Worm (Caenorhabditis elegans): ENCODE data around the gene Y50D7A.8.

Gene Y50D7A.8

ce11 chrIII:343141-343345 is at the start of gene Y50D7A.8:
TSS of gene Y50D7A.8 (minus strand) at chrIII:343241.
- TF ChIP-seq unc-39 (tag; optimal IDR thresholded peaks at IDR 0.05) (no peak), gmeb-1 (tag; optimal IDR thresholded peaks at IDR 0.05) (no peak), sem-4 (tag; optimal IDR thresholded peaks at IDR 0.05) (no peak), elt-3 (tag; optimal IDR thresholded peaks at IDR 0.05) (no peak), unc-55 (GFP tag; optimal IDR thresholded peaks at IDR 0.05) (no peak), nhr-10 (tag; optimal IDR thresholded peaks at IDR 0.05) (no peak), ztf-4 (tag; optimal IDR thresholded peaks at IDR 0.05) (no peak), nhr-23 (tag; optimal IDR thresholded peaks at IDR 0.05) (no peak), nhr-129 (tag; optimal IDR thresholded peaks at IDR 0.05) (no peak)

ce11 chrIII:385068-385467 is 42.0 kb upstream of the Y50D7A.8 start:
- TF ChIP-seq nhr-129 (tag; optimal IDR thresholded peaks at IDR 0.05) (peak; percentile 32), ZK546.5 (tag; optimal IDR thresholded peaks at IDR 0.05) (no peak)

- no peak for TF ChIP-seq lsy-2 (tag; optimal IDR thresholded peaks at IDR 0.05)
- TF ChIP-seq snpc-4 (tag; optimal IDR thresholded peaks at IDR 0.05): no peak
- TF ChIP-seq elt-3 (tag; optimal IDR thresholded peaks at IDR 0.05): no peak
- no peak for TF ChIP-seq egl-27 (tag; optimal IDR thresholded peaks at IDR 0.05)
- no peak for TF ChIP-seq ztf-1 (GFP tag; conservative IDR thresholded peaks at IDR 0.05)
Measured at ce11 chrIII:382470-382869, 39.4 kb upstream of the Y50D7A.8 start, which contains the start of gene K10F12.7. TSS of gene K10F12.7 (minus strand) at chrIII:382570.

- no peak for TF ChIP-seq mbf-1 (tag; optimal IDR thresholded peaks at IDR 0.05)
- no peak for TF ChIP-seq unc-39 (tag; optimal IDR thresholded peaks at IDR 0.05)
- TF ChIP-seq sma-3 (GFP tag; optimal IDR thresholded peaks at IDR 0.05): no peak
- no peak for TF ChIP-seq nhr-11 (tag; optimal IDR thresholded peaks at IDR 0.05)
- no peak for TF ChIP-seq lin-11 (tag; optimal IDR thresholded peaks at IDR 0.05)
- TF ChIP-seq crh-2 (tag; optimal IDR thresholded peaks at IDR 0.05): no peak
- no peak for TF ChIP-seq nhr-129 (tag; optimal IDR thresholded peaks at IDR 0.05)
- no peak for TF ChIP-seq ztf-11 (tag; optimal IDR thresholded peaks at IDR 0.05)
- TF ChIP-seq nhr-10 (tag; optimal IDR thresholded peaks at IDR 0.05): no peak
- no peak for TF ChIP-seq nhr-6 (tag; optimal IDR thresholded peaks at IDR 0.05)
- no peak for TF ChIP-seq elt-3 (tag; optimal IDR thresholded peaks at IDR 0.05)
- TF ChIP-seq skn-1 (tag; optimal IDR thresholded peaks at IDR 0.05): no peak
- no peak for TF ChIP-seq lin-39 (tag; optimal IDR thresholded peaks at IDR 0.05)
- no peak for TF ChIP-seq ceh-16 (tag; optimal IDR thresholded peaks at IDR 0.05)
- TF ChIP-seq nhr-77 (tag; optimal IDR thresholded peaks at IDR 0.05): no peak
- TF ChIP-seq alr-1 (tag; optimal IDR thresholded peaks at IDR 0.05): no peak
Measured at ce11 chrIII:381198-381597, 38.2 kb upstream of the Y50D7A.8 start, which contains the start of gene gsto-3. TSS of gene gsto-3 (minus strand) at chrIII:381298.

ce11 chrIII:365649-366048 is 22.6 kb upstream of the Y50D7A.8 start, which contains the start of gene pll-1:
TSS of gene pll-1 (plus strand) at chrIII:365949.
- TF ChIP-seq aly-2 (tag; optimal IDR thresholded peaks at IDR 0.05) (no peak), mab-5 (tag; optimal IDR thresholded peaks at IDR 0.05) (no peak), nhr-23 (tag; optimal IDR thresholded peaks at IDR 0.05) (no peak), ztf-1 (GFP tag; conservative IDR thresholded peaks at IDR 0.05) (no peak), nhr-6 (tag; optimal IDR thresholded peaks at IDR 0.05) (no peak), ceh-82 (tag; optimal IDR thresholded peaks at IDR 0.05) (no peak), ama-1 (optimal IDR thresholded peaks at IDR 0.05) (no peak), zag-1 (tag; optimal IDR thresholded peaks at IDR 0.05) (no peak), skn-1 (tag; optimal IDR thresholded peaks at IDR 0.05) (no peak), mdl-1 (tag; optimal IDR thresholded peaks at IDR 0.05) (no peak), sem-4 (tag; optimal IDR thresholded peaks at IDR 0.05) (no peak), peb-1 (tag; optimal IDR thresholded peaks at IDR 0.05) (no peak)

ce11 chrIII:360315-360714 is 17.3 kb upstream of the Y50D7A.8 start:
- peak in 1 of 2 experiments; percentile 4 for TF ChIP-seq lsy-2 (tag; optimal IDR thresholded peaks at IDR 0.05)
- TF ChIP-seq peb-1 (tag; optimal IDR thresholded peaks at IDR 0.05): no peak
- TF ChIP-seq C34F6.9 (tag; optimal IDR thresholded peaks at IDR 0.05): peak; percentile 28
- TF ChIP-seq nhr-129 (tag; optimal IDR thresholded peaks at IDR 0.05): peak; percentile 39
- no peak for TF ChIP-seq aly-2 (tag; optimal IDR thresholded peaks at IDR 0.05)
- TF ChIP-seq mbf-1 (tag; optimal IDR thresholded peaks at IDR 0.05): no peak
- no peak for TF ChIP-seq ceh-16 (tag; optimal IDR thresholded peaks at IDR 0.05)
- peak; percentile 29 for TF ChIP-seq unc-55 (GFP tag; optimal IDR thresholded peaks at IDR 0.05)
